Worm (Caenorhabditis elegans) whole organism, late embryonic: ENCODE results near the gene T05A8.3.

Experiments used
- K09A11.1 ChIP-seq: sonication (generic microtip); optimal IDR thresholded peaks from 2 replicates; lab custom pipeline; 2017; ENCODE audit warnings: antibody characterized with exemption, mild to moderate bottlenecking, missing genetic modification characterization, missing compliant biosample characterization; ENCODE audit not compliant: insufficient read depth
- T23F11.4 ChIP-seq: fragments of 200-800 bp; sonication (Bioruptor generic); optimal IDR thresholded peaks from 2 replicates; lab custom pipeline; 2018; ENCODE audit warnings: mild to moderate bottlenecking, missing genetic modification characterization, missing compliant biosample characterization
- Y22D7AL.16 ChIP-seq: sonication (generic microtip); optimal IDR thresholded peaks from 2 replicates; lab custom pipeline; 2016; ENCODE audit warnings: missing genetic modification characterization, missing compliant biosample characterization
- ahr-1 ChIP-seq: sonication (generic microtip); optimal IDR thresholded peaks from 2 replicates; lab custom pipeline; 2016; ENCODE audit warnings: missing genetic modification characterization, missing compliant biosample characterization
- ama-1 ChIP-seq: fragments of 150-350 bp; optimal IDR thresholded peaks from 2 replicates; lab custom pipeline; 2014
- ceh-18 ChIP-seq: sonication (generic microtip); optimal IDR thresholded peaks from 2 replicates; lab custom pipeline; 2016; ENCODE audit warnings: missing genetic modification characterization, missing compliant biosample characterization
- ceh-19 ChIP-seq: fragments of 200-800 bp; sonication (Bioruptor generic); optimal IDR thresholded peaks from 2 replicates; lab custom pipeline; 2018; ENCODE audit warnings: mild to moderate bottlenecking, missing genetic modification characterization, missing compliant biosample characterization
- ceh-2 ChIP-seq: sonication (generic microtip); optimal IDR thresholded peaks from 2 replicates; lab custom pipeline; 2016; ENCODE audit warnings: missing genotype, missing genetic modification characterization, missing compliant biosample characterization
- ceh-24 ChIP-seq: sonication (generic microtip); optimal IDR thresholded peaks from 2 replicates; lab custom pipeline; 2016; ENCODE audit warnings: mild to moderate bottlenecking, missing genetic modification characterization, missing compliant biosample characterization
- ceh-31 ChIP-seq: sonication (generic microtip); optimal IDR thresholded peaks from 2 replicates; lab custom pipeline; 2016; ENCODE audit warnings: missing genetic modification characterization, missing compliant biosample characterization
- ceh-34 ChIP-seq: sonication (generic microtip); optimal IDR thresholded peaks from 2 replicates; lab custom pipeline; 2016; ENCODE audit warnings: mild to moderate bottlenecking, missing genetic modification characterization, missing compliant biosample characterization
- ceh-45 ChIP-seq: fragments of 200-800 bp; sonication (Bioruptor generic); IDR thresholded peaks from 2 replicates; pipeline ENCODE4 v1.3.6; 2022; ENCODE audit warnings: missing genetic modification reagents, missing genetic modification characterization, missing compliant biosample characterization
- ceh-6 ChIP-seq: fragments of 200-800 bp; sonication (Bioruptor generic); optimal IDR thresholded peaks from 2 replicates; lab custom pipeline; 2018; ENCODE audit warnings: mild to moderate bottlenecking, missing genetic modification characterization, missing compliant biosample characterization
- elt-2 ChIP-seq: sonication (generic microtip); optimal IDR thresholded peaks from 2 replicates; lab custom pipeline; 2016; ENCODE audit warnings: missing genetic modification reagents, missing genetic modification characterization, missing compliant biosample characterization
- elt-4 ChIP-seq: sonication (generic microtip); optimal IDR thresholded peaks from 2 replicates; lab custom pipeline; 2016; ENCODE audit warnings: missing genetic modification characterization, missing compliant biosample characterization
- ets-4 ChIP-seq: sonication (generic microtip); optimal IDR thresholded peaks from 2 replicates; lab custom pipeline; 2016; ENCODE audit warnings: missing genetic modification characterization, missing compliant biosample characterization
- eyg-1 ChIP-seq: sonication (generic microtip); optimal IDR thresholded peaks from 2 replicates; lab custom pipeline; 2016; ENCODE audit warnings: missing genotype, missing genetic modification characterization, missing compliant biosample characterization
- fax-1 ChIP-seq: sonication (generic microtip); optimal IDR thresholded peaks from 2 replicates; lab custom pipeline; 2016; ENCODE audit warnings: missing genotype, missing genetic modification characterization, missing compliant biosample characterization
- fkh-10 ChIP-seq: fragments of 150-350 bp; optimal IDR thresholded peaks from 2 replicates; lab custom pipeline; 2014; ENCODE audit warnings: missing biosample characterization, missing genetic modification reagents, missing genetic modification characterization
- fkh-6 ChIP-seq: sonication (generic microtip); optimal IDR thresholded peaks from 2 replicates; lab custom pipeline; 2016; ENCODE audit warnings: missing genetic modification characterization, missing compliant biosample characterization
- gmeb-2 ChIP-seq: sonication (generic microtip); optimal IDR thresholded peaks from 2 replicates; lab custom pipeline; 2016; ENCODE audit warnings: missing genetic modification characterization, inconsistent platforms, missing compliant biosample characterization
- hlh-13 ChIP-seq: fragments of 200-800 bp; sonication (Bioruptor generic); optimal IDR thresholded peaks from 2 replicates; lab custom pipeline; 2018; ENCODE audit warnings: mild to moderate bottlenecking, missing genetic modification characterization, missing compliant biosample characterization
- hlh-15 ChIP-seq: sonication (generic microtip); optimal IDR thresholded peaks from 2 replicates; lab custom pipeline; 2016; ENCODE audit warnings: missing genetic modification characterization, missing compliant biosample characterization
- hlh-30 ChIP-seq: sonication (generic microtip); optimal IDR thresholded peaks from 2 replicates; lab custom pipeline; 2017; ENCODE audit warnings: antibody characterized with exemption, missing genetic modification characterization, missing compliant biosample characterization; ENCODE audit not compliant: insufficient read depth
- hlh-6 ChIP-seq: sonication (generic microtip); optimal IDR thresholded peaks from 2 replicates; lab custom pipeline; 2016; ENCODE audit warnings: missing genotype, missing genetic modification characterization, missing compliant biosample characterization
- hlh-8 ChIP-seq: sonication (generic microtip); optimal IDR thresholded peaks from 2 replicates; lab custom pipeline; 2016; ENCODE audit warnings: missing genotype, missing genetic modification characterization, missing compliant biosample characterization
- lim-6 ChIP-seq: sonication (generic microtip); optimal IDR thresholded peaks from 2 replicates; lab custom pipeline; 2016; ENCODE audit warnings: missing genetic modification characterization, missing compliant biosample characterization
- madf-2 ChIP-seq: sonication (generic microtip); optimal IDR thresholded peaks from 2 replicates; lab custom pipeline; 2017; ENCODE audit warnings: missing genetic modification characterization, missing compliant biosample characterization
- nhr-11 ChIP-seq: fragments of 150-350 bp; optimal IDR thresholded peaks from 2 replicates; lab custom pipeline; 2014; ENCODE audit warnings: missing biosample characterization, missing genetic modification characterization
- npax-4 ChIP-seq: sonication (generic microtip); optimal IDR thresholded peaks from 2 replicates; lab custom pipeline; 2016; ENCODE audit warnings: missing genetic modification characterization, missing compliant biosample characterization
- pag-3 ChIP-seq: sonication (generic microtip); optimal IDR thresholded peaks from 2 replicates; lab custom pipeline; 2016; ENCODE audit warnings: missing compliant biosample characterization, missing genetic modification characterization, borderline replicate concordance
- pat-9 ChIP-seq: fragments of 200-800 bp; sonication (Bioruptor generic); optimal IDR thresholded peaks from 2 replicates; lab custom pipeline; 2018; ENCODE audit warnings: mild to moderate bottlenecking, missing genetic modification characterization, moderate library complexity, missing compliant biosample characterization
- pax-1 ChIP-seq: fragments of 150-350 bp; optimal IDR thresholded peaks from 2 replicates; lab custom pipeline; 2014; ENCODE audit warnings: missing biosample characterization, missing genetic modification characterization
- pha-2 ChIP-seq: sonication (generic microtip); optimal IDR thresholded peaks from 2 replicates; lab custom pipeline; 2017; ENCODE audit warnings: mild to moderate bottlenecking, missing genetic modification characterization, missing compliant biosample characterization
- pqm-1 ChIP-seq: sonication (generic microtip); optimal IDR thresholded peaks from 2 replicates; lab custom pipeline; 2016; ENCODE audit warnings: missing genetic modification characterization, missing compliant biosample characterization
- pros-1 ChIP-seq: fragments of 150-350 bp; optimal IDR thresholded peaks from 2 replicates; lab custom pipeline; 2014; ENCODE audit warnings: missing biosample characterization, missing genetic modification reagents, missing genetic modification characterization
- rnt-1 ChIP-seq: sonication (generic microtip); optimal IDR thresholded peaks from 2 replicates; lab custom pipeline; 2016; ENCODE audit warnings: missing genetic modification characterization, missing compliant biosample characterization
- syd-9 ChIP-seq: sonication (generic microtip); optimal IDR thresholded peaks from 2 replicates; lab custom pipeline; 2016; ENCODE audit warnings: mild to moderate bottlenecking, missing genetic modification characterization, moderate library complexity, missing compliant biosample characterization
- ttx-3 ChIP-seq: sonication (generic microtip); optimal IDR thresholded peaks from 2 replicates; lab custom pipeline; 2016; ENCODE audit warnings: missing genetic modification reagents, missing genetic modification characterization, missing compliant biosample characterization
- unc-55 ChIP-seq: sonication (generic microtip); optimal IDR thresholded peaks from 2 replicates; lab custom pipeline; 2017; ENCODE audit warnings: missing biosample characterization, missing genetic modification reagents, missing genetic modification characterization
- unc-86 ChIP-seq: sonication (generic microtip); optimal IDR thresholded peaks from 2 replicates; lab custom pipeline; 2016; ENCODE audit warnings: missing genetic modification characterization, missing compliant biosample characterization
- zip-5 ChIP-seq: sonication (generic microtip); optimal IDR thresholded peaks from 2 replicates; lab custom pipeline; 2016; ENCODE audit warnings: missing genetic modification characterization, missing compliant biosample characterization

T05A8.3 gene

DNA sequence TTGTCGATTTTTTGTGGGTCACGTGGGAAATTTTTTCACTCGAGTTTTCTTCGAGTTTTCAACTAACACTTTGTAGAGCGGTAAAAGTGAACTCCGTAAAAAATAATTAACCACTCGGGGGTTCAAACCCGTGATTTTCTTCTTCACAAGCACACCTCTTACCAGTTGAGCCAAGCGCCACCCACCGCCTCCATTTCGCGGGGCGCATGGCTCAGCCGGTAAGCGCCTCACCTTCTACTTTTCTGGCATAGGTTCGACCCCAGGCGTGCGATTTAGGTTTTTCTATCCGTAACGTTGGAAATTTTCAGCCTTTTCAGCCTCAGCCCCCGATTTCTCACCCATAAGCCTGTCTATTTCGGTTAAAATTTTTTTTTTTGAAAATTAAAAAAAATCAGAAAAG is 4.8 kb upstream of the T05A8.3 start:
- TF ChIP-seq ceh-45 (no peak), pqm-1 (tag; lab: Kevin White, UChicago) (no peak), elt-4 (tag; lab: Kevin White, UChicago) (no peak), hlh-6 (no peak), hlh-30 (tag; lab: Kevin White, UChicago) (no peak), pag-3 (no peak), zip-5 (tag; lab: Kevin White, UChicago) (no peak)

DNA sequence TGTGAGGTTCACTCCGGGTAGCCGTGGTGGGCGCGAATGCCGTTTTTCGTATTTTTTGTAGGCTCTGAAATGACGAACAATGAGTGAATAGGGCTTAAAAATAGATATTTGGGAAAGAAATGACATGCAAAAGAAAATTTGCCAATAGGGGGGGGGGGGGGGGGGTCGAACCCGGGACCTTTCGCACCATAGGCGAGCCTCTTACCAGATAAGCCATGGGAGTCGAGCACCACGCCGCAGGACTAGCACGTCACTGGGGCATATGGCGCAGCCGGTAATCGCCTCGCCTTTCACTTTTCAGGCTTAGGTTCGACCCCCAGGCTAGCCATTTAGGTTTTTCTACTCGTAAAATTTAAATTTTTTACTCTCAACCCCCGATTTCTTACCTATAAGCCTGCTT is 2.0 kb upstream of the T05A8.3 start:
- TF ChIP-seq npax-4 = no peak
- TF ChIP-seq, all 69 proteins: peak for 0

DNA sequence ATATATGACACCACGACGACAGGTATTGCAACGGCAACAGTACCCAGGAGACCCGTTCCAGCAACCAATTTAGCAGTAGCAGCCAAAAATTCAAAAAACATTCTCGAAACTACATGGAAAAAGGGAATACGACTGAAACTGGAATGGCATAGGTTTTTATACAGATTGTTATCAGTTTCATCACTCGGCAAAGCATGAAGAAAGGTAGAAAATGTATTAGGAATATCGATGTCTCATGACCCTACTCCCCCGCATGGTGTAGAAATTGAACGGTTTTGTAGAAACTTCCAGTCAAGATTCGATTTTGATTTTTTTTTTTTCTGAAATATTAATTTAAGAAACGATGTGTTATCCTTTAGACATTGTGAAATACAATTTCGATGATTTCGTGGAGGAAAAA is 6.3 kb downstream of the T05A8.3 start, which contains the start of gene T05A8.2:
Gene T05A8.2, minus strand, starts transcription at position 101 of the 400 bp plus-strand sequence.
- TF ChIP-seq madf-2 (tag; lab: Kevin White, UChicago) = no peak
- TF ChIP-seq gmeb-2 (tag; lab: Kevin White, UChicago) = no peak
- no peak for TF ChIP-seq lim-6 (tag; lab: Kevin White, UChicago)
- no peak for TF ChIP-seq ceh-6 (GFP tag; lab: Kevin White, UChicago)
- TF ChIP-seq ceh-19 = no peak
- TF ChIP-seq, all 69 proteins: peak for 0

DNA sequence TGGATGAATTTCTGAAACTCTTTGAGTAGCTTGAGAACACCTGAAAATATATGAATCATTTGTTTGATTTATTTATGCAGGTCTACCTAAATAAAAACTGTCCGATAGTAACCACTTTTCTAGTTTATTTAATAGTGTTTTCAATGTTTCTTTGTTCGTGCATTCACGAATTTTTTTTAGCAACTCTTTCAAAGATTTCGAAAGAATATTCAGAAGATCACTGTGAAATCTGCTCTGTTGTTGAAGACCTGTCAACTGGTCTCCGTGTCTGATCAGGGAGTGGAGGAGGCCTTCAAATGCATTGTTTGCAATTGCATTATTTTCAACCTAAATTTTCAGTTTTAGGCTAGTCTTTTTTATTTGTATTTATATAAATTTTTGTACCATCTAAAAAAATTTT is 7.3 kb downstream of the T05A8.3 start, which contains the start of gene T05A8.1:
Gene T05A8.1, minus strand, starts transcription at position 101 of the 400 bp plus-strand sequence.
- TF ChIP-seq ceh-18 (no peak), ahr-1 (tag; lab: Kevin White, UChicago) (no peak), pros-1 (no peak), pha-2 (no peak)
- TF ChIP-seq, all 69 proteins: peak for 0

DNA sequence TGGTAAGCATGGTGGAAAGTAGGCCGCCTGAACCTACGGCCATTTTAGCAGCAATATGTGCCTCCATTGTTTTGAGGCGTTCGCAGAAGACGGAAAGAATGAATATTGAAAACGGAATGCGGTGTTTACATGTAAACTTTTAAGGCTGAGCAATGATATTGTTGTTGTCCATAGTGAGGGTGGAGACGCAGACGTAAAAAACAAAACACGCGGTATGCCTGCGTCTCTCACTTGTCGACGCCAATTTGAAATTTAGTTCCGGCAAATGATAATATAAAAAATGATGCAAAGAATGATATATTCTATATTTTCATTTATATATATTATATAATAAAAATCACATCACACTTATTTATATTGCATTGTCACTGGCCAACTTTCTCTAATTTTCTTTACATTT is 9.4 kb downstream of the T05A8.3 start, which contains the start of gene Y47G7B.2:
Gene Y47G7B.2, minus strand, starts transcription at position 143 of the 400 bp plus-strand sequence.
- no peak for TF ChIP-seq ama-1 (lab: Kevin White, UChicago)
- no peak for TF ChIP-seq ceh-34 (tag; lab: Kevin White, UChicago)
- TF ChIP-seq pqm-1 (tag; lab: Kevin White, UChicago) = no peak
- no peak for TF ChIP-seq nhr-11 (tag; lab: Kevin White, UChicago)

DNA sequence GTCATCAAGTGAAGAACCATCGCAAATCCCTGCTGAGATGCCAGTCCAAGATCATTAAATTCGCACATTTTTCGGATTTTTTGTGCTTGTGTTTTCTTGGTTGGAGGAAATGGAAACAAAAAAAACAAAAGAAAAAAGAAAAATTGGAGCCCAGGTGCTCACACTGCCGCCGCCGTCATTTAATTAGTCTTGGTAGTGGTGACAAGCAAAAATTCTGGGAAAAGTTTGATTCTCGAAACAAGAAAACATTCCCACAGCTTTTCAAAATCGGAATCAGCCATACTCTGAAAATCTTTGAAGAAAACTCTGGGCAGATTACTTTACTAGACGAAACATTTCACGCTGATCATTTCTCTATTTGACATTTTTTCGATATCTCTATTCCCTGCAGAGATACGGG is 12.0 kb downstream of the T05A8.3 start, which contains the start of gene srh-128:
Gene srh-128, minus strand, starts transcription at position 101 of the 400 bp plus-strand sequence.
- TF ChIP-seq elt-2 (tag; lab: Kevin White, UChicago) (no peak), pat-9 (tag; lab: Kevin White, UChicago) (no peak), ets-4 (tag; lab: Kevin White, UChicago) (no peak), zip-5 (tag; lab: Kevin White, UChicago) (no peak), pax-1 (no peak), pag-3 (no peak), K09A11.1 (tag; lab: Kevin White, UChicago) (no peak), rnt-1 (tag; lab: Kevin White, UChicago) (no peak), ttx-3 (tag; lab: Kevin White, UChicago) (no peak), hlh-30 (tag; lab: Kevin White, UChicago) (no peak), ahr-1 (tag; lab: Kevin White, UChicago) (no peak), unc-55 (no peak), pha-2 (no peak), eyg-1 (tag; lab: Kevin White, UChicago) (no peak), fax-1 (no peak), ceh-6 (GFP tag; lab: Kevin White, UChicago) (no peak)

DNA sequence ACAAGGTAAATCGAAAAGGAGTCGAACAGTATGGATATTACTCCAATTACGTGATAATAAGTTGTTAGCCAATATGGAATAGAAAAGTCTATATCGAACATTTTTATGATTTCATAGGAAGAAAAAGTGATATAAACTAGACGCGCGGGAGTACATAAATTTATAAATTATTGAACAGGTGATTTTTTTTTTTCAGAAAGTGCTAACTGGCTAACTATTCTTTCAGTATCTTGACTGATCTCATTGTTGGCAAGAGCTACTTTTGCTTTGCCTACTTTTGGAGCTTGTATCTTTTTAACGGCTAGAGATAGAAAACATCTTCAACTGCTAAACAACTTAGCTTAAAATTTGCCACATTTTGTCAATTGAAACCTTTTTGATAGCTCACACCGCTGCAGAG is 14.5 kb downstream of the T05A8.3 start, which contains the start of gene sri-60:
Gene sri-60, minus strand, starts transcription at position 101 of the 400 bp plus-strand sequence.
- TF ChIP-seq hlh-8 (tag; lab: Kevin White, UChicago) = no peak
- TF ChIP-seq unc-86 (tag; lab: Kevin White, UChicago) = no peak
- TF ChIP-seq ceh-24 = no peak
- no peak for TF ChIP-seq ceh-31 (tag; lab: Kevin White, UChicago)
- TF ChIP-seq hlh-15 (tag; lab: Kevin White, UChicago) = no peak
- no peak for TF ChIP-seq fkh-6 (tag; lab: Kevin White, UChicago)
- no peak for TF ChIP-seq T23F11.4 (GFP tag; lab: Kevin White, UChicago)
- TF ChIP-seq madf-2 (tag; lab: Kevin White, UChicago) = no peak
- TF ChIP-seq ahr-1 (tag; lab: Kevin White, UChicago) = no peak
- TF ChIP-seq hlh-13 (GFP tag; lab: Kevin White, UChicago) = no peak
- TF ChIP-seq fkh-10 = no peak
- TF ChIP-seq syd-9 = no peak
- TF ChIP-seq ceh-2 (tag; lab: Kevin White, UChicago) = no peak
- TF ChIP-seq pax-1 = no peak
- TF ChIP-seq nhr-11 (tag; lab: Kevin White, UChicago) = no peak
- no peak for TF ChIP-seq Y22D7AL.16
- TF ChIP-seq K09A11.1 (tag; lab: Kevin White, UChicago) = no peak
